Fruit fly (Drosophila melanogaster): Measurements from ENCODE around the gene Rhau.
A peak's percentile ranks its signal among the peaks of the same experiment; 100 is the strongest.

Rhau gene

DNA sequence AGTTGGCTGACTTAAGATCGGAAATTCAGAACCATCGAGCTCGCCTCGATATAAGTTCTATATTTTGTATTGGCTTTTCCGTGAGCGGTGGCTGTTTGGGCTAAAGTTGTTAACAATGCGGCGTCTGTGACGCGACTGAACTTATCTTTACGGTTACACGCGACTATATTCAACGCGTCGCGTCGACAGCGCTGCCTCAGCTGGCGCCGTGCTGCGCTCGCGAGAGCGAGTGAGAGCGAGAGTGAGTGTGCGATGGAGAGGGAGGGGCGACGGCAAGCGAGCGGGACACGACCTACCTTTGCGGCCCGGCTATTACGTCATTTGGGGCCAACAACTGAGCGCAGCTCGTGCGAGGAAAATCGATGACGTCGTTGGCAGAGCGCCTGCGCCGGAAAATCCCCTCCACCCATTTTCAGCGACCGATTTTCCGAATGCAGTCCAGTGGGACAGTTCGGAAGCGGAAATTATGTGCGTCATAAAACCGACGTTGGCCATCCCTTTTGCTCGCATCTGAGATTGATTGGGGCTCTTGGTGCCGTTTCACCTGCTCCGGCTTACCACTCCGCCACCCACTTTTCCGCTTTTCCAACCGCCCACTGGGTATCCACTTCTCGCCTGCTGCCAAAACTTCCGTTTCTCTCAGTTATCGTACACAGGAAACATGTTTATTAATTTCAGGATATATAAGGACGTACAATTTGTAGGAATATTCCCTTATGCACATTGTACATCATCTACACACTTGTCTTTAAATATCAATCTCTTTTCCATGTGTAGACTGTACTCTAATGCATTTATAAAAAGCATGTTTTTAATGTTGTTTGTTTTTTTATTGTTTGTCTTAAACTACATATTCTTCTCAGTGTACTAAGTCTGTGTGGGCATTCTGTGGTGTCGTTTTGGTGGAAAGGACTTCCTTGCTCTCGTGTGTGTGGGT, 43.0 kb downstream of the Rhau start, which contains the start of gene Hr38 (continued):
- TF ChIP-seq BEAF-32 (GFP tag; optimal IDR thresholded peaks at IDR 0.05) (no peak), Taf1 (GFP tag; IDR thresholded peaks at IDR 0.05) (no peak), CG13624 (GFP tag; optimal IDR thresholded peaks at IDR 0.05) (peak; percentile 36), CG14667 (GFP tag; IDR thresholded peaks at IDR 0.05) (no peak), nerfin-1 (tag; optimal IDR thresholded peaks at IDR 0.05) (no peak), gt (GFP tag; IDR thresholded peaks at IDR 0.05) (no peak), CoRest (tag; optimal IDR thresholded peaks at IDR 0.05) (peak; percentile 44), onecut (GFP tag; IDR thresholded peaks at IDR 0.05) (peak; percentile 98), CG17802 (tag; optimal IDR thresholded peaks at IDR 0.05) (no peak), lbe (GFP tag; optimal IDR thresholded peaks at IDR 0.05) (no peak), lab (GFP tag; optimal IDR thresholded peaks at IDR 0.05) (peak; percentile 83), CG4707 (GFP tag; optimal IDR thresholded peaks at IDR 0.05) (no peak), GATAe (GFP tag; conservative IDR thresholded peaks at IDR 0.05) (no peak), dimm (GFP tag; IDR thresholded peaks at IDR 0.05) (no peak), h (optimal IDR thresholded peaks at IDR 0.05) (no peak), vnd (GFP tag; IDR thresholded peaks at IDR 0.05; ENCODE audit: partially characterized antibody) (no peak), zen2 (GFP tag; IDR thresholded peaks at IDR 0.05; ENCODE audit: partially characterized antibody) (peak; percentile 46; the same call in 1 of the 3 replicates), CG6175 (GFP tag; IDR thresholded peaks at IDR 0.05) (no peak), CTCF (GFP tag; optimal IDR thresholded peaks at IDR 0.05) (no peak), chn (GFP tag; optimal IDR thresholded peaks at IDR 0.05) (no peak), vfl (GFP tag; optimal IDR thresholded peaks at IDR 0.05) (no peak), pum (GFP tag; optimal IDR thresholded peaks at IDR 0.05) (no peak), CG10147 (GFP tag; optimal IDR thresholded peaks at IDR 0.05) (peak; percentile 29), aop (GFP tag; IDR thresholded peaks at IDR 0.05) (no peak), jing (GFP tag; optimal IDR thresholded peaks at IDR 0.05) (peak; percentile 18), CG30431 (GFP tag; optimal IDR thresholded peaks at IDR 0.05) (no peak), sens-2 (GFP tag; IDR thresholded peaks at IDR 0.05) (no peak), CG9797 (GFP tag; optimal IDR thresholded peaks at IDR 0.05) (no peak), Usf (GFP tag; optimal IDR thresholded peaks at IDR 0.05) (no peak), fd102C (GFP tag; optimal IDR thresholded peaks at IDR 0.05) (no peak), Fer1 (GFP tag; optimal IDR thresholded peaks at IDR 0.05) (peak; percentile 84), emc (GFP tag; optimal IDR thresholded peaks at IDR 0.05) (no peak), trem (tag; optimal IDR thresholded peaks at IDR 0.05) (no peak), CG18764 (GFP tag; optimal IDR thresholded peaks at IDR 0.05) (no peak), CG8281 (tag; optimal IDR thresholded peaks at IDR 0.05) (no peak), CG10267 (tag; optimal IDR thresholded peaks at IDR 0.05) (no peak), klu (GFP tag; IDR thresholded peaks at IDR 0.05) (no peak), gro (GFP tag; optimal IDR thresholded peaks at IDR 0.05) (peak; percentile 45), CG11247 (GFP tag; IDR thresholded peaks at IDR 0.05) (no peak; the same call in 1 of the 2 replicates), CG13775 (GFP tag; optimal IDR thresholded peaks at IDR 0.05) (no peak), Fer2 (tag; optimal IDR thresholded peaks at IDR 0.05) (peak; percentile 26), CG1529 (GFP tag; optimal IDR thresholded peaks at IDR 0.05) (no peak), Antp (GFP tag; optimal IDR thresholded peaks at IDR 0.05) (peak; percentile 51), CG7963 (GFP tag; IDR thresholded peaks at IDR 0.05; ENCODE audit: partially characterized antibody) (no peak), Nf-YA (GFP tag; IDR thresholded peaks at IDR 0.05) (no peak), NC2α (GFP tag; optimal IDR thresholded peaks at IDR 0.05) (no peak), NK7.1 (GFP tag; optimal IDR thresholded peaks at IDR 0.05) (no peak), salm (tag; optimal IDR thresholded peaks at IDR 0.05) (no peak), CG16779 (GFP tag; IDR thresholded peaks at IDR 0.05) (no peak), zfh1 (GFP tag; IDR thresholded peaks at IDR 0.05) (no peak)

All from whole organism, embryonic.